Fruit fly (Drosophila melanogaster) whole organism, pupa: Measurements from ENCODE around the gene CG9166.

ENCODE experiments used
- CG10348 ChIP-seq: fragments of 200-800 bp; sonication (Bioruptor generic); IDR thresholded peaks from 2 replicates; pipeline ENCODE4 v1.3.6; 2022; ENCODE audit warnings: missing biosample characterization, missing genetic modification characterization
- CG14655 ChIP-seq: fragments of 200-800 bp; sonication (Bioruptor generic); optimal IDR thresholded peaks from 3 replicates; lab custom pipeline; 2017; ENCODE audit warnings: mild to moderate bottlenecking, missing biosample characterization, missing genetic modification reagents, missing genetic modification characterization
- CG15710 ChIP-seq: fragments of 200-800 bp; sonication (Bioruptor generic); optimal IDR thresholded peaks from 2 replicates; lab custom pipeline; 2018; ENCODE audit warnings: missing biosample characterization, mild to moderate bottlenecking, missing genetic modification characterization, moderate library complexity
- CG34367 ChIP-seq: fragments of 200-800 bp; sonication (Bioruptor generic); optimal IDR thresholded peaks from 2 replicates; lab custom pipeline; 2018; ENCODE audit warnings: missing biosample characterization, mild to moderate bottlenecking, missing genetic modification characterization
- CG9948 ChIP-seq: fragments of 200-800 bp; sonication (Bioruptor generic); optimal IDR thresholded peaks from 2 replicates; lab custom pipeline; 2018; ENCODE audit warnings: missing biosample characterization, mild to moderate bottlenecking, missing genetic modification characterization, moderate library complexity
- EcR ChIP-seq: fragments of 200-800 bp; sonication (Bioruptor generic); optimal IDR thresholded peaks from 3 replicates; lab custom pipeline; 2019; ENCODE audit warnings: missing biosample characterization, missing genetic modification characterization, mild to moderate bottlenecking, moderate library complexity, missing genetic modification reagents
- Ets98B ChIP-seq: fragments of 200-800 bp; sonication (Bioruptor generic); IDR thresholded peaks from 2 replicates; pipeline ENCODE4 v1.3.6; 2022; ENCODE audit warnings: missing biosample characterization, missing genetic modification characterization
- Pif1A ChIP-seq: fragments of 200-800 bp; sonication (Bioruptor generic); optimal IDR thresholded peaks from 3 replicates; lab custom pipeline; 2016; ENCODE audit warnings: missing biosample characterization, missing genetic modification characterization
- Pif1B ChIP-seq: fragments of 200-800 bp; sonication (Bioruptor generic); optimal IDR thresholded peaks from 3 replicates; lab custom pipeline; 2016; ENCODE audit warnings: missing biosample characterization, missing genetic modification characterization
- Snoo ChIP-seq: fragments of 200-800 bp; sonication (Bioruptor generic); optimal IDR thresholded peaks from 3 replicates; lab custom pipeline; 2017; ENCODE audit warnings: missing biosample characterization, mild to moderate bottlenecking, missing genetic modification characterization, inconsistent platforms
- gl ChIP-seq: fragments of 200-800 bp; sonication (Bioruptor generic); optimal IDR thresholded peaks from 2 replicates; lab custom pipeline; 2018; ENCODE audit warnings: missing biosample characterization, mild to moderate bottlenecking, missing genetic modification characterization

DNA sequence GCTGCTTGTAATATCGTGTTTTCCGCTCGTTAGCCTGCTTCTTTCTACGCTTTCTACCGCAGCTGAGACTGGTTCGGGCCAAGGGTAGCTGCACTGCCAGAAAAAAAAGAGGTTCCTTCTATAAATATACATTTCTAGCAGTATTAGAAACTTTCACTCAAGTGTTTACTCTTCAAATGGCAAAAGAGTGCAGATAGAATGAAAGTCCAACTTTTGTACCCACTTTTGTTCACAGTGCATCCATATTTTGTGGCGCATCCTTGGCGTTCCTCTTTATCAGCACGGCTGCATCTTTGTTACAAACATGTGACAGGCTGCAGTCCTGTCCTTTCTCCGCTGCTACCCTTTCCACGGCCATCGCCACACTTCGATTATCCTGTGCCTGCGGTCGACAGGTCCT is 7.4 kb downstream of the CG9166 start:
- TF ChIP-seq CG34367 (no peak), Pif1A (no peak), gl (tag; lab: Kevin White, UChicago) (no peak), Ets98B (GFP tag; lab: Robert Waterston, UW) (no peak), Snoo (tag; lab: Kevin White, UChicago) (no peak), CG15710 (tag; lab: Kevin White, UChicago) (no peak), CG14655 (GFP tag; lab: Kevin White, UChicago) (no peak), CG10348 (GFP tag; lab: Robert Waterston, UW) (no peak), Pif1B (no peak), EcR (no peak), CG9948 (tag; lab: Kevin White, UChicago) (no peak)
